Worm (Caenorhabditis elegans) whole organism, late embryonic: ENCODE results near the gene mfsd-8.

Experiments
- C08G9.2 ChIP-seq: sonication (generic microtip); optimal IDR thresholded peaks from 2 replicates; lab custom pipeline; 2016; ENCODE audit warnings: mild to moderate bottlenecking, missing genetic modification characterization, moderate library complexity, missing compliant biosample characterization
- F13H6.1 ChIP-seq: sonication (generic microtip); optimal IDR thresholded peaks from 2 replicates; lab custom pipeline; 2016; ENCODE audit warnings: missing genetic modification characterization, missing compliant biosample characterization
- K02D7.2 ChIP-seq: sonication (generic microtip); optimal IDR thresholded peaks from 2 replicates; lab custom pipeline; 2017; ENCODE audit warnings: mild to moderate bottlenecking, missing genetic modification characterization, missing compliant biosample characterization
- K09A11.1 ChIP-seq: sonication (generic microtip); optimal IDR thresholded peaks from 2 replicates; lab custom pipeline; 2017; ENCODE audit warnings: antibody characterized with exemption, mild to moderate bottlenecking, missing genetic modification characterization, missing compliant biosample characterization; ENCODE audit not compliant: insufficient read depth
- ahr-1 ChIP-seq: sonication (generic microtip); optimal IDR thresholded peaks from 2 replicates; lab custom pipeline; 2016; ENCODE audit warnings: missing genetic modification characterization, missing compliant biosample characterization
- ceh-18 ChIP-seq: sonication (generic microtip); optimal IDR thresholded peaks from 2 replicates; lab custom pipeline; 2016; ENCODE audit warnings: missing genetic modification characterization, missing compliant biosample characterization
- ceh-2 ChIP-seq: sonication (generic microtip); optimal IDR thresholded peaks from 2 replicates; lab custom pipeline; 2016; ENCODE audit warnings: missing genotype, missing genetic modification characterization, missing compliant biosample characterization
- ceh-30 ChIP-seq: fragments of 150-350 bp; optimal IDR thresholded peaks from 2 replicates; lab custom pipeline; 2014; ENCODE audit warnings: missing biosample characterization, missing genetic modification characterization
- ceh-31 ChIP-seq: sonication (generic microtip); optimal IDR thresholded peaks from 2 replicates; lab custom pipeline; 2016; ENCODE audit warnings: missing genetic modification characterization, missing compliant biosample characterization
- ceh-34 ChIP-seq: sonication (generic microtip); optimal IDR thresholded peaks from 2 replicates; lab custom pipeline; 2016; ENCODE audit warnings: mild to moderate bottlenecking, missing genetic modification characterization, missing compliant biosample characterization
- ceh-9 ChIP-seq: sonication (generic microtip); optimal IDR thresholded peaks from 2 replicates; lab custom pipeline; 2016; ENCODE audit warnings: mild to moderate bottlenecking, missing genetic modification characterization, inconsistent platforms, missing compliant biosample characterization
- dmd-4 ChIP-seq: sonication (generic microtip); optimal IDR thresholded peaks from 2 replicates; lab custom pipeline; 2016; ENCODE audit warnings: borderline replicate concordance, missing genetic modification characterization, missing compliant biosample characterization
- dve-1 ChIP-seq: sonication (generic microtip); optimal IDR thresholded peaks from 2 replicates; lab custom pipeline; 2017; ENCODE audit warnings: antibody characterized with exemption, mild to moderate bottlenecking, missing genetic modification characterization, missing compliant biosample characterization
- elt-2 ChIP-seq: sonication (generic microtip); optimal IDR thresholded peaks from 2 replicates; lab custom pipeline; 2016; ENCODE audit warnings: missing genetic modification reagents, missing genetic modification characterization, missing compliant biosample characterization
- elt-4 ChIP-seq: sonication (generic microtip); optimal IDR thresholded peaks from 2 replicates; lab custom pipeline; 2016; ENCODE audit warnings: missing genetic modification characterization, missing compliant biosample characterization
- fax-1 ChIP-seq: sonication (generic microtip); optimal IDR thresholded peaks from 2 replicates; lab custom pipeline; 2016; ENCODE audit warnings: missing genotype, missing genetic modification characterization, missing compliant biosample characterization
- fkh-10 ChIP-seq: fragments of 150-350 bp; optimal IDR thresholded peaks from 2 replicates; lab custom pipeline; 2014; ENCODE audit warnings: missing biosample characterization, missing genetic modification reagents, missing genetic modification characterization
- fkh-6 ChIP-seq: sonication (generic microtip); optimal IDR thresholded peaks from 2 replicates; lab custom pipeline; 2016; ENCODE audit warnings: missing genetic modification characterization, missing compliant biosample characterization
- gmeb-2 ChIP-seq: sonication (generic microtip); optimal IDR thresholded peaks from 2 replicates; lab custom pipeline; 2016; ENCODE audit warnings: missing genetic modification characterization, inconsistent platforms, missing compliant biosample characterization
- hlh-13 ChIP-seq: fragments of 200-800 bp; sonication (Bioruptor generic); optimal IDR thresholded peaks from 2 replicates; lab custom pipeline; 2018; ENCODE audit warnings: mild to moderate bottlenecking, missing genetic modification characterization, missing compliant biosample characterization
- hlh-30 ChIP-seq: sonication (generic microtip); optimal IDR thresholded peaks from 2 replicates; lab custom pipeline; 2017; ENCODE audit warnings: antibody characterized with exemption, missing genetic modification characterization, missing compliant biosample characterization; ENCODE audit not compliant: insufficient read depth
- lim-6 ChIP-seq: sonication (generic microtip); optimal IDR thresholded peaks from 2 replicates; lab custom pipeline; 2016; ENCODE audit warnings: missing genetic modification characterization, missing compliant biosample characterization
- lin-11 ChIP-seq: fragments of 200-800 bp; sonication (Bioruptor generic); optimal IDR thresholded peaks from 2 replicates; lab custom pipeline; 2018; ENCODE audit warnings: mild to moderate bottlenecking, missing genetic modification characterization, missing compliant biosample characterization
- madf-2 ChIP-seq: sonication (generic microtip); optimal IDR thresholded peaks from 2 replicates; lab custom pipeline; 2017; ENCODE audit warnings: missing genetic modification characterization, missing compliant biosample characterization
- mec-3 ChIP-seq: sonication (generic microtip); optimal IDR thresholded peaks from 2 replicates; lab custom pipeline; 2016; ENCODE audit warnings: borderline replicate concordance, missing genetic modification characterization, missing compliant biosample characterization
- nfya-1 ChIP-seq: sonication (generic microtip); optimal IDR thresholded peaks from 2 replicates; lab custom pipeline; 2017; ENCODE audit warnings: missing genetic modification characterization, mild to moderate bottlenecking, missing compliant biosample characterization, antibody characterized with exemption, moderate library complexity
- nhr-232 ChIP-seq: sonication (generic microtip); optimal IDR thresholded peaks from 2 replicates; lab custom pipeline; 2016; ENCODE audit warnings: missing genetic modification characterization, missing compliant biosample characterization
- pat-9 ChIP-seq: fragments of 200-800 bp; sonication (Bioruptor generic); optimal IDR thresholded peaks from 2 replicates; lab custom pipeline; 2018; ENCODE audit warnings: mild to moderate bottlenecking, missing genetic modification characterization, moderate library complexity, missing compliant biosample characterization
- pax-1 ChIP-seq: fragments of 150-350 bp; optimal IDR thresholded peaks from 2 replicates; lab custom pipeline; 2014; ENCODE audit warnings: missing biosample characterization, missing genetic modification characterization
- pha-4 ChIP-seq: fragments of 150-350 bp; optimal IDR thresholded peaks from 2 replicates; lab custom pipeline; 2018; ENCODE audit warnings: missing biosample characterization, missing genetic modification reagents, missing genetic modification characterization
- pros-1 ChIP-seq: fragments of 150-350 bp; optimal IDR thresholded peaks from 2 replicates; lab custom pipeline; 2014; ENCODE audit warnings: missing biosample characterization, missing genetic modification reagents, missing genetic modification characterization
- rnt-1 ChIP-seq: sonication (generic microtip); optimal IDR thresholded peaks from 2 replicates; lab custom pipeline; 2016; ENCODE audit warnings: missing genetic modification characterization, missing compliant biosample characterization
- tbx-2 ChIP-seq: sonication (generic microtip); optimal IDR thresholded peaks from 2 replicates; lab custom pipeline; 2016; ENCODE audit warnings: missing genetic modification characterization, missing compliant biosample characterization
- ttx-3 ChIP-seq: sonication (generic microtip); optimal IDR thresholded peaks from 2 replicates; lab custom pipeline; 2016; ENCODE audit warnings: missing genetic modification reagents, missing genetic modification characterization, missing compliant biosample characterization
- unc-42 ChIP-seq: sonication (generic microtip); optimal IDR thresholded peaks from 2 replicates; lab custom pipeline; 2016; ENCODE audit warnings: missing genotype, missing genetic modification characterization, missing compliant biosample characterization
- unc-55 ChIP-seq: sonication (generic microtip); optimal IDR thresholded peaks from 2 replicates; lab custom pipeline; 2017; ENCODE audit warnings: missing biosample characterization, missing genetic modification reagents, missing genetic modification characterization

Gene mfsd-8

DNA sequence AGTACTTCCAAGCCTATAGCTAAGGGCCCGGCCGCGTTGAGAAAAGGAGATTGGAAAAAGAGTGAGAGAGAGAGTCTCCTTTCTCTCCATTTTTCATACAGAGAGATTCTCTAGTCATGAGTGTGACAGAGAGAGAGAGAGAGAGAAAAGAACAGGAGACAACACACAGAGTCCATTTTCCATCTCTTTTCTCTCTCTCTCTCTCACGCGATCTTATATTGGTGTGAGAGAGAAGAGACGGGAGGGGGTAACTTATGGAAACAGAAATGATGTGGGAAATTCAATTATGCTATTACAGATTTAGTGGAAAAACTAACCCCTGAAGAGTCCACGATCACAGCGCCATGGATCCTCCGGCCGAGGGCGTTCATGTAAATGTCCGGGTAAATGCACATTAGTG, 9.0 kb upstream of the mfsd-8 start:
- TF ChIP-seq ceh-34 (tag; lab: Kevin White, UChicago) (peak; percentile 10), ceh-18 (tag; lab: Kevin White, UChicago) (peak; percentile 34), dmd-4 (tag; lab: Kevin White, UChicago) (no peak), K02D7.2 (tag; lab: Kevin White, UChicago) (no peak), pros-1 (tag; lab: Kevin White, UChicago) (peak; percentile 25), C08G9.2 (tag; lab: Kevin White, UChicago) (no peak), K09A11.1 (tag; lab: Kevin White, UChicago) (no peak), ceh-31 (tag; lab: Kevin White, UChicago) (peak; percentile 57), mec-3 (tag; lab: Kevin White, UChicago) (no peak), unc-55 (GFP tag; lab: Kevin White, UChicago) (peak; percentile 53), rnt-1 (tag; lab: Kevin White, UChicago) (peak; percentile 28), nfya-1 (tag; lab: Kevin White, UChicago) (peak; percentile 73), tbx-2 (peak; percentile 35), hlh-30 (peak; percentile 86), ceh-9 (tag; lab: Kevin White, UChicago) (no peak), unc-42 (peak; percentile 82)

DNA sequence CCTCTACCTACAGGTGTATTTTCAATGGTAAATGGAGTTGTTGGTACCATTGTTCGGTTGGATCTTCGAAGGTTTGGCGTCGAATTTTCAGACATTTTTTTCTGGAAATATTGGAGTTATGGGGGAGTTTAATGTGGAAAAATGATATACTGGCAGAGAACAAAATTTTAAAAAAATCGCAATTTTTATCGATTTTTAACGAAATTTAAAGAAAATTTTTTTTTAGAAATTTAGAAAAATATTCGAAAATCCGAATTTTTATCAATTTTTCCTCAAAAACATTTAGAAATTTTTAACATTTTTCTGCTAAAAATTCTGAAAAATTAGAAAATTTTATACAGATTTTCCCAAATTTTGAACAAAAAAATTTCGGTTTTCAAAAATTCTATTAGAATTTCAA, 3.5 kb upstream of the mfsd-8 start, which contains the start of gene Y53G8AM.8:
Y53G8AM.8 (minus strand) TSS at position 101 of the 400 bp plus-strand sequence.
- TF ChIP-seq fax-1: no peak
- TF ChIP-seq ceh-9 (tag; lab: Kevin White, UChicago): no peak
- TF ChIP-seq F13H6.1 (tag; lab: Kevin White, UChicago): no peak
- no peak for TF ChIP-seq nhr-232 (tag; lab: Kevin White, UChicago)
- no peak for TF ChIP-seq hlh-13 (GFP tag; lab: Kevin White, UChicago)
- TF ChIP-seq K09A11.1 (tag; lab: Kevin White, UChicago): no peak
- TF ChIP-seq ahr-1 (tag; lab: Kevin White, UChicago): no peak
- no peak for TF ChIP-seq ceh-31 (tag; lab: Kevin White, UChicago)
- TF ChIP-seq fkh-10 (GFP tag; lab: Kevin White, UChicago): no peak
- TF ChIP-seq fkh-6 (tag; lab: Kevin White, UChicago): no peak
- TF ChIP-seq ceh-2 (tag; lab: Kevin White, UChicago): no peak
- TF ChIP-seq dve-1 (tag; lab: Kevin White, UChicago): no peak
- TF ChIP-seq pat-9: no peak
- TF ChIP-seq, all 69 proteins: peak for 0

ce11 chrIII:3279304-3279703, 2.8 kb upstream of the mfsd-8 start:
- no peak for TF ChIP-seq gmeb-2 (tag; lab: Kevin White, UChicago)
- no peak for TF ChIP-seq unc-42
- TF ChIP-seq ceh-31 (tag; lab: Kevin White, UChicago): peak; percentile 22
- no peak for TF ChIP-seq madf-2 (tag; lab: Kevin White, UChicago)
- TF ChIP-seq ceh-30 (tag; lab: Kevin White, UChicago): no peak
- peak; percentile 39 for TF ChIP-seq ceh-18 (tag; lab: Kevin White, UChicago)
- peak; percentile 3 for TF ChIP-seq tbx-2
- peak; percentile 90 for TF ChIP-seq unc-55 (GFP tag; lab: Kevin White, UChicago)
- TF ChIP-seq hlh-30: peak; percentile 25
- TF ChIP-seq lin-11 (tag; lab: Kevin White, UChicago): no peak
- TF ChIP-seq fax-1: no peak
- peak; percentile 17 for TF ChIP-seq elt-2 (tag; lab: Kevin White, UChicago)
- TF ChIP-seq pax-1: peak; percentile 70
- TF ChIP-seq K09A11.1 (tag; lab: Kevin White, UChicago): peak; percentile 1
- peak; percentile 54 for TF ChIP-seq dve-1 (tag; lab: Kevin White, UChicago)
- TF ChIP-seq nfya-1 (tag; lab: Kevin White, UChicago): peak; percentile 68
- TF ChIP-seq elt-4: no peak

DNA sequence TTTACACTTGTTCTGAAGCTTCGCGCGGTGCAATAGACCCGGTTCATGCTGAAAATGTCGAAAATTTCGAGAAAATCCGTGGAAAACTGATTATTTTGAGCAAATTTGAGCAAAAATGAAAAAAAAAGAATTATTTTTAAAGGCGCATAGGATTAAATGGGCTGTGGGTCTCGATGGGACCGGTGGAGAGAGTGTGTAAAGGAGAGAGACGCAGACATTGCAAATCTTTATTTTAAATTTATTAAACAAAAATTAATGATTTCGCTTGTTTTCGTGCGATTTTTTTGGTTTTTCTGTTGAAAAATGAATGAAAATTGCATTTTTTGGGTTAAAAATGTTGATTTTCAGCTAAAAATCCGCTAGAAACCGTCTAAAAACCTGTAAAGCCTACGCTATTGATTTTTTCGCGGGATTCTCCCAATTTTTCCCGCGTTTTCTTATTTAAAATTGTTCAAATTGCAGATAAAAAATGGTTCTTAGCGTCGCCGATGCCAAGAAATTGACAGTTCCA, 12.2 kb downstream of the mfsd-8 start, which contains the start of the genes Y53G8AR.8 and Y53G8AR.6:
Y53G8AR.8 (minus strand) TSS at position 48 of the 511 bp plus-strand sequence.
Y53G8AR.6 (plus strand) TSS at position 461 of the 511 bp plus-strand sequence.
- TF ChIP-seq pax-1 (peak; percentile 4), pha-4 (tag; lab: Kevin White, UChicago) (no peak), ttx-3 (no peak), hlh-13 (GFP tag; lab: Kevin White, UChicago) (no peak), unc-42 (peak; percentile 74), lim-6 (tag; lab: Kevin White, UChicago) (no peak)
- TF ChIP-seq, all 69 proteins: peak for 2
